Comparison of ENCODE assay signal across 1 fruit fly cellular context in genomic region chr2L:468745-469358, dm6.
TF ChIP-seq lines count a peak whose summit lies in the region.

No protein-coding gene starts in this region.

TF ChIP-seq in whole organism, embryonic, 481 proteins besides CTCF, POLR2A, EP300 and RAD21 (continued from another document):
- TF ChIP-seq NC2β (GFP tag; optimal IDR thresholded peaks at IDR 0.05; lab: Kevin White, UChicago), result peak; percentile 59
- peak; percentile 67 for TF ChIP-seq ems (GFP tag; optimal IDR thresholded peaks at IDR 0.05; lab: Kevin White, UChicago)
- peak; percentile 29; the same call in 1 of the 2 replicates for TF ChIP-seq CG32767 (GFP tag; IDR thresholded peaks at IDR 0.05; lab: Robert Waterston, UW)
- peak; percentile 65 for TF ChIP-seq grau (tag; optimal IDR thresholded peaks at IDR 0.05; lab: Kevin White, UChicago)
- peak; percentile 68 for TF ChIP-seq CG18619 (GFP tag; optimal IDR thresholded peaks at IDR 0.05; lab: Kevin White, UChicago)
- peak; percentile 72 for TF ChIP-seq Meics (GFP tag; optimal IDR thresholded peaks at IDR 0.05; lab: Kevin White, UChicago)
- TF ChIP-seq z (GFP tag; IDR thresholded peaks at IDR 0.05; lab: Robert Waterston, UW), result 0 out of 3 replicates have a peak, but pooled peaks have one; percentile 50
- peak; percentile 72 for TF ChIP-seq HHEX (GFP tag; optimal IDR thresholded peaks at IDR 0.05; lab: Kevin White, UChicago)
- TF ChIP-seq CG10565 (GFP tag; optimal IDR thresholded peaks at IDR 0.05; lab: Kevin White, UChicago), result no peak
- TF ChIP-seq unpg (GFP tag; optimal IDR thresholded peaks at IDR 0.05; lab: Kevin White, UChicago), result peak; percentile 83
- TF ChIP-seq CG10274 (GFP tag; optimal IDR thresholded peaks at IDR 0.05; lab: Kevin White, UChicago), result peak; percentile 45
- TF ChIP-seq CG11695 (GFP tag; IDR thresholded peaks at IDR 0.05; lab: Robert Waterston, UW), result peak; percentile 66
- peak; percentile 35 for TF ChIP-seq CG17186 (GFP tag; optimal IDR thresholded peaks at IDR 0.05; lab: Kevin White, UChicago)
- no peak for TF ChIP-seq TFAM (GFP tag; optimal IDR thresholded peaks at IDR 0.05; lab: Kevin White, UChicago)
- peak; percentile 2 for TF ChIP-seq Nf-YC (tag; optimal IDR thresholded peaks at IDR 0.05; lab: Kevin White, UChicago)
- peak; percentile 80 for TF ChIP-seq phol (tag; optimal IDR thresholded peaks at IDR 0.05; lab: Kevin White, UChicago)
- TF ChIP-seq CG16813 (GFP tag; IDR thresholded peaks at IDR 0.05; lab: Robert Waterston, UW; ENCODE audit: partially characterized antibody), result no peak
- TF ChIP-seq sisA (GFP tag; IDR thresholded peaks at IDR 0.05; lab: Robert Waterston, UW), result peak; percentile 87
- TF ChIP-seq CG2678 (tag; optimal IDR thresholded peaks at IDR 0.05; lab: Kevin White, UChicago), result peak; percentile 83
- peak; percentile 52 for TF ChIP-seq CG33213 (GFP tag; optimal IDR thresholded peaks at IDR 0.05; lab: Kevin White, UChicago)
- no peak for TF ChIP-seq CG42726 (GFP tag; IDR thresholded peaks at IDR 0.05; lab: Robert Waterston, UW; ENCODE audit: partially characterized antibody)
- TF ChIP-seq kni (GFP tag; optimal IDR thresholded peaks at IDR 0.05; lab: Kevin White, UChicago), result peak; percentile 63
- peak; percentile 50 for TF ChIP-seq CG5180 (GFP tag; optimal IDR thresholded peaks at IDR 0.05; lab: Kevin White, UChicago)
- TF ChIP-seq PHDP (tag; optimal IDR thresholded peaks at IDR 0.05; lab: Kevin White, UChicago), result peak; percentile 83
- TF ChIP-seq Atf3 (GFP tag; optimal IDR thresholded peaks at IDR 0.05; lab: Kevin White, UChicago), result peak; percentile 47
- TF ChIP-seq wor (GFP tag; IDR thresholded peaks at IDR 0.05; lab: Robert Waterston, UW), result peak; percentile 64
- TF ChIP-seq Awh (GFP tag; IDR thresholded peaks at IDR 0.05; lab: Robert Waterston, UW), result peak; percentile 76
- peak; percentile 65 for TF ChIP-seq CG1602 (GFP tag; optimal IDR thresholded peaks at IDR 0.05; lab: Kevin White, UChicago)
- TF ChIP-seq CG14667 (GFP tag; IDR thresholded peaks at IDR 0.05; lab: Robert Waterston, UW), result no peak; the same call in 1 of the 2 replicates
- peak; percentile 13; the same call in 1 of the 2 replicates for TF ChIP-seq GATAe (GFP tag; conservative IDR thresholded peaks at IDR 0.05; lab: Robert Waterston, UW)
- TF ChIP-seq Atf-2 (GFP tag; optimal IDR thresholded peaks at IDR 0.05; lab: Kevin White, UChicago), result peak; percentile 44
- TF ChIP-seq ewg (GFP tag; optimal IDR thresholded peaks at IDR 0.05; lab: Kevin White, UChicago), result peak; percentile 65
- peak; percentile 45 for TF ChIP-seq sqz (GFP tag; optimal IDR thresholded peaks at IDR 0.05; lab: Kevin White, UChicago)
- TF ChIP-seq row (GFP tag; IDR thresholded peaks at IDR 0.05; lab: Robert Waterston, UW), result peak; percentile 76
- TF ChIP-seq CG3847 (GFP tag; IDR thresholded peaks at IDR 0.05; lab: Robert Waterston, UW), result peak; percentile 46; the same call in 1 of the 2 replicates
- TF ChIP-seq fd102C (GFP tag; optimal IDR thresholded peaks at IDR 0.05; lab: Kevin White, UChicago), result no peak
- TF ChIP-seq CG18764 (GFP tag; optimal IDR thresholded peaks at IDR 0.05; lab: Kevin White, UChicago), result peak; percentile 40
- no peak for TF ChIP-seq nau (GFP tag; optimal IDR thresholded peaks at IDR 0.05; lab: Kevin White, UChicago)
- peak; percentile 58 for TF ChIP-seq maf-S (GFP tag; optimal IDR thresholded peaks at IDR 0.05; lab: Kevin White, UChicago)
